Fruit fly (Drosophila melanogaster) whole organism, wandering third instar larva: ENCODE data around the gene CG31287.

ENCODE experiments used
- Abd-B ChIP-seq: fragments of >200 bp; optimal IDR thresholded peaks from 2 replicates; lab custom pipeline; 2017; ENCODE audit warnings: missing biosample characterization, missing genetic modification characterization
- CG32264 ChIP-seq: fragments of 200-800 bp; sonication (Bioruptor generic); optimal IDR thresholded peaks from 2 replicates; lab custom pipeline; 2016; ENCODE audit warnings: missing biosample characterization, missing genetic modification characterization
- CG9705 ChIP-seq: fragments of 200-800 bp; sonication (Bioruptor generic); optimal IDR thresholded peaks from 2 replicates; lab custom pipeline; 2018; ENCODE audit warnings: missing biosample characterization, mild to moderate bottlenecking, missing genetic modification characterization
- CrebA ChIP-seq: fragments of 200-800 bp; sonication (Bioruptor generic); optimal IDR thresholded peaks from 2 replicates; lab custom pipeline; 2016; ENCODE audit warnings: missing biosample characterization, mild to moderate bottlenecking, missing genetic modification characterization, borderline replicate concordance
- Dfd ChIP-seq: fragments of >200 bp; optimal IDR thresholded peaks from 2 replicates; lab custom pipeline; 2017; ENCODE audit warnings: missing biosample characterization, missing genetic modification characterization
- Dif ChIP-seq: fragments of 200-275, 200-300 bp; sonication (Bioruptor generic); optimal IDR thresholded peaks from 2 replicates; lab custom pipeline; 2018; ENCODE audit warnings: missing biosample characterization, missing genetic modification characterization; ENCODE audit not compliant: partially characterized antibody
- GATAd ChIP-seq: sonication (Bioruptor generic); optimal IDR thresholded peaks from 2 replicates; lab custom pipeline; 2016; ENCODE audit warnings: missing biosample characterization, missing genetic modification characterization
- HLH106 ChIP-seq: fragments of 200-800 bp; optimal IDR thresholded peaks from 3 replicates; lab custom pipeline; 2019; ENCODE audit warnings: missing biosample characterization, mild to moderate bottlenecking, missing genetic modification characterization, moderate library complexity
- Hnf4 ChIP-seq: fragments of 200-800 bp; sonication (Bioruptor generic); optimal IDR thresholded peaks from 2 replicates; lab custom pipeline; 2016; ENCODE audit warnings: missing biosample characterization, mild to moderate bottlenecking, missing genetic modification characterization
- Hr78 ChIP-seq: fragments of >200 bp; optimal IDR thresholded peaks from 2 replicates; lab custom pipeline; 2017; ENCODE audit warnings: missing biosample characterization, missing genetic modification characterization
- Hr83 ChIP-seq: fragments of 200-300 bp; sonication (Bioruptor generic); optimal IDR thresholded peaks from 2 replicates; lab custom pipeline; 2016; ENCODE audit warnings: missing biosample characterization, mild to moderate bottlenecking, missing genetic modification characterization, moderate library complexity; ENCODE audit not compliant: poor library complexity, severe bottlenecking
- Jra ChIP-seq: sonication (Bioruptor generic); optimal IDR thresholded peaks from 2 replicates; lab custom pipeline; 2016; ENCODE audit warnings: missing biosample characterization, missing genetic modification characterization
- Mio ChIP-seq: sonication (Bioruptor generic); optimal IDR thresholded peaks from 2 replicates; lab custom pipeline; 2016; ENCODE audit warnings: missing biosample characterization, missing genetic modification characterization
- Myc ChIP-seq: fragments of >200 bp; optimal IDR thresholded peaks from 2 replicates; lab custom pipeline; 2017
- N ChIP-seq: fragments of >200 bp; optimal IDR thresholded peaks from 2 replicates; lab custom pipeline; 2018; ENCODE audit warnings: missing biosample characterization, missing external identifiers, missing genetic modification characterization
- OdsH ChIP-seq: fragments of 200-800 bp; sonication (Bioruptor generic); optimal IDR thresholded peaks from 2 replicates; lab custom pipeline; 2016; ENCODE audit warnings: missing biosample characterization, mild to moderate bottlenecking, missing genetic modification characterization
- Rel ChIP-seq, 2 experiments: fragments of 200-800 bp; sonication (Bioruptor generic) in 1 of 2; optimal IDR thresholded peaks; 2 replicates in 1 of 2; 3 replicates in 1 of 2; lab custom pipeline; 2016 to 2019; ENCODE audit warnings: mild to moderate bottlenecking in 2 of 2, missing biosample characterization in 2 of 2, missing genetic modification characterization in 2 of 2, moderate library complexity in 1 of 2
- Sp1 ChIP-seq: fragments of 200-800 bp; sonication (Bioruptor generic); optimal IDR thresholded peaks from 3 replicates; lab custom pipeline; 2019; ENCODE audit warnings: missing biosample characterization, mild to moderate bottlenecking, missing genetic modification characterization, moderate library complexity
- Vsx2 ChIP-seq: fragments of 200-300, 225-300 bp; sonication (Bioruptor generic); optimal IDR thresholded peaks from 2 replicates; lab custom pipeline; 2018; ENCODE audit warnings: missing biosample characterization, missing genetic modification characterization; ENCODE audit not compliant: partially characterized antibody
- br ChIP-seq: fragments of 200-800 bp; sonication (Bioruptor generic); optimal IDR thresholded peaks from 2 replicates; lab custom pipeline; 2016; ENCODE audit warnings: missing biosample characterization, missing genetic modification characterization
- brk ChIP-seq: fragments of 200-800 bp; sonication (Bioruptor generic); optimal IDR thresholded peaks from 2 replicates; lab custom pipeline; 2016; ENCODE audit warnings: missing biosample characterization, mild to moderate bottlenecking, missing genetic modification characterization
- dl ChIP-seq, 2 experiments: fragments of 175-275, 200-275 bp in 1 of 2; fragments of 200-275 bp in 1 of 2; sonication (Bioruptor generic); optimal IDR thresholded peaks; lab custom pipeline; 2018; ENCODE audit warnings: mild to moderate bottlenecking in 2 of 2, missing biosample characterization in 2 of 2, missing genetic modification characterization in 2 of 2, moderate library complexity in 2 of 2; ENCODE audit not compliant: partially characterized antibody in 2 of 2, insufficient read depth in 1 of 2
- dmrt93B ChIP-seq: fragments of 200-800 bp; sonication (Bioruptor generic); optimal IDR thresholded peaks from 2 replicates; lab custom pipeline; 2018; ENCODE audit warnings: missing biosample characterization, mild to moderate bottlenecking, missing genetic modification characterization
- dsf ChIP-seq: sonication (Bioruptor generic); optimal IDR thresholded peaks from 2 replicates; lab custom pipeline; 2016; ENCODE audit warnings: missing biosample characterization, missing genetic modification characterization, borderline replicate concordance
- ey ChIP-seq: fragments of 200-800 bp; sonication (Bioruptor generic); optimal IDR thresholded peaks from 2 replicates; lab custom pipeline; 2016; ENCODE audit warnings: missing biosample characterization, missing genetic modification characterization
- foxo ChIP-seq, 2 experiments: fragments of 200-800 bp; sonication (Bioruptor generic); optimal IDR thresholded peaks; 2 replicates in 1 of 2; 3 replicates in 1 of 2; lab custom pipeline; 2016 to 2017; ENCODE audit warnings: missing biosample characterization in 2 of 2, missing genetic modification characterization in 2 of 2
- fru ChIP-seq: fragments of 200-800 bp; sonication (Bioruptor generic); optimal IDR thresholded peaks from 3 replicates; lab custom pipeline; 2016; ENCODE audit warnings: missing biosample characterization, mild to moderate bottlenecking, missing genetic modification characterization
- h ChIP-seq: fragments of 200-800 bp; sonication (Bioruptor generic); optimal IDR thresholded peaks from 3 replicates; lab custom pipeline; 2016; ENCODE audit warnings: missing biosample characterization, mild to moderate bottlenecking, missing genetic modification characterization
- jim ChIP-seq: fragments of 175-275, 200-325 bp; sonication (Bioruptor generic); optimal IDR thresholded peaks from 2 replicates; lab custom pipeline; 2016; ENCODE audit warnings: missing biosample characterization, mild to moderate bottlenecking, missing genetic modification characterization
- lola ChIP-seq: fragments of >200 bp; optimal IDR thresholded peaks from 2 replicates; lab custom pipeline; 2017; ENCODE audit warnings: missing biosample characterization, missing genetic modification characterization
- pan ChIP-seq: fragments of >200 bp; optimal IDR thresholded peaks from 2 replicates; lab custom pipeline; 2017
- psq ChIP-seq: fragments of 200-800 bp; sonication (Bioruptor generic); optimal IDR thresholded peaks from 3 replicates; lab custom pipeline; 2017; ENCODE audit warnings: missing biosample characterization, mild to moderate bottlenecking, missing genetic modification characterization, moderate library complexity
- rgr ChIP-seq: fragments of 200-800 bp; sonication (Bioruptor generic); optimal IDR thresholded peaks from 3 replicates; lab custom pipeline; 2016; ENCODE audit warnings: missing biosample characterization, mild to moderate bottlenecking, missing genetic modification characterization
- sage ChIP-seq: fragments of 200-800 bp; sonication (Bioruptor generic); optimal IDR thresholded peaks from 2 replicates; lab custom pipeline; 2016; ENCODE audit warnings: missing biosample characterization, mild to moderate bottlenecking, missing genetic modification characterization
- sv ChIP-seq: fragments of 200-800 bp; sonication (Bioruptor generic); optimal IDR thresholded peaks from 3 replicates; lab custom pipeline; 2016; ENCODE audit warnings: missing biosample characterization, missing genetic modification characterization
- tai ChIP-seq: sonication (Bioruptor generic); optimal IDR thresholded peaks from 2 replicates; lab custom pipeline; 2016; ENCODE audit warnings: missing biosample characterization, missing genetic modification characterization
- usp ChIP-seq: fragments of >200 bp; optimal IDR thresholded peaks from 2 replicates; lab custom pipeline; 2017; ENCODE audit warnings: missing biosample characterization, missing genetic modification characterization
- woc ChIP-seq: sonication (Bioruptor generic); optimal IDR thresholded peaks from 2 replicates; lab custom pipeline; 2016; ENCODE audit warnings: missing biosample characterization, mild to moderate bottlenecking, missing genetic modification characterization

Gene CG31287

DNA sequence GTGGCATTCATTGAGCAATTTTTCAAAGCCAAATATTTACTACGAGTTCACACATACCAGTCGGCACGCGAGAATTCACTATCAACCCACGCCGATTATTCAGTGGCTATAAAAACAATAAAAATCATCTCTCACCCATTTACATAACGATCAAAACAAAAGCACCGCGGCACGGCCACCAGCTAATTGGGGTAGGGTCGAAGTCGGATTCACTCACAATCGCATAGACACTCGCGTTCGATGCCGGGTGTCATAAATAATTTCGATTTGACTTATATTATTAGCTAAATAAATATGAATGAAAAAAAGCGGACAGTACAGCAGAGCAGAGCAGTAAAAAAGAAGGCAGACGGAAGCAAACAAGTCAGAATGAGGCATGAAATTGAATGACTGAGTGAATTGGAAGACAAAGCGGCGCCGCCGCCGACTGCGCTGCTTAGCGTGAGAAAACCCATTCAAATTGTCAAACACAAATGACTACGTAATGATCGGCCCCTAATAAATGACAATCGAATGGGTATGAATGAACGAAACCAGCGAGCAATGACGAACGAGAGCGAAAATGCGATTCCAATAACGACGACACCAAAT lies 27.0 kb downstream of the CG31287 start:
- TF ChIP-seq CG9705 (GFP tag; lab: Kevin White, UChicago): no peak
- TF ChIP-seq N (GFP tag; lab: Kevin White, UChicago): no peak
- no peak for TF ChIP-seq Myc (lab: Kevin White, UChicago)
- no peak for TF ChIP-seq Rel (GFP tag; optimal IDR thresholded peaks at IDR 0.05; lab: Kevin White, UChicago)
- peak; percentile 14 for TF ChIP-seq Rel (tag; optimal IDR thresholded peaks at IDR 0.05; lab: Kevin White, UChicago)
- peak; percentile 19 for TF ChIP-seq h
- peak; percentile 1 for TF ChIP-seq Hnf4
- no peak for TF ChIP-seq ey (GFP tag; lab: Kevin White, UChicago)
- no peak for TF ChIP-seq dl (GFP tag; optimal IDR thresholded peaks at IDR 0.05; lab: Kevin White, UChicago; ENCODE audit: insufficient read depth in 1 of 2, partially characterized antibody in 2 of 2)

DNA sequence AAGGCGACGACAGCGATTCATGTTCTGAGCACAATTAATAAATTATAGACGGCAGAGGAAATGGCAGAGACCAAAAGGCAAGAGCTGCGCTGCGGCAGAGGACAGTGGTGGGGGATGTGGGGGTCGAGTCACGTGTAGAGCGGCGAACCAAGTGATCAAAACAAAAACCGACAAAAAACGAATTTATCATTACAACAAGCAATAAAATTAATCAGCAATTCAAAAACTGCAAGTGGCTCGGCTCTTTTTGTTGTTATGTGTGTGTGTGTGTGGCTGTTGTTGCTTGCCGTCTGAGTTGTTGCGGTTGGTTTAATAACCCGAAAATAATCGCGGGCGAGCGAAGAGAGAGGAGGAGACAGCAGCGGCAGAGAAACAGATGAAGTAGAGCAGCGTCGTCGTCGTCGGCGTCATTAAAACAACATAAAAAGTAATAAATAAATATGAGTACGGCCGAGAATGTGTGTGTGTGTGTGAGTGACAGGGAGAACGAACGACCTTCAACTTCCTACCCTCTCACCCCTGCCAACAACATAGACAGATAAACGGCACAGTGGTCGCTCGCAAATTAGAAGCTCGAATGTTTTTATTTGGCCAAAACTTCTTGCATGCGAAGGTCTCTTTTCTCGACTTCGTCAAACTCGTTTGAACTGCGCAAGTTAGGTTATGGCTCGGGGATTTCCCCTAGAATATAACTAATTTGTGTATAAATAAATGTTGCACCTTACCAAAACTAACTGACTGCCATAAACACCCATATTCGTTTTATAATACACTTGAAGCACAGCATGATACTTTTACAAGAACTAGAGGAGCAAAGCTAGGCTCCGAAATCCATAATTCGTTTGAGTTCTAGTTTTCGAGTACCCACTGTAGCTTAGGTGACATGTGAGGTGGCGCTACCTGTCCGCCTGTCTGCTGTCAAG lies 28.5 kb downstream of the CG31287 start:
- TF ChIP-seq sage (GFP tag; lab: Kevin White, UChicago) (no peak), Myc (lab: Kevin White, UChicago) (no peak), tai (peak; percentile 45), h (peak; percentile 73), CG32264 (no peak), CrebA (GFP tag; lab: Kevin White, UChicago) (no peak), OdsH (peak; percentile 58), fru (GFP tag; lab: Kevin White, UChicago) (peak; percentile 78), brk (GFP tag; lab: Kevin White, UChicago) (peak; percentile 41), rgr (GFP tag; lab: Kevin White, UChicago) (peak; percentile 57), psq (GFP tag; lab: Kevin White, UChicago) (peak; percentile 99), lola (GFP tag; lab: Kevin White, UChicago) (no peak), dmrt93B (GFP tag; lab: Kevin White, UChicago) (peak; percentile 52), usp (GFP tag; lab: Kevin White, UChicago) (no peak), GATAd (no peak), HLH106 (peak; percentile 66), N (GFP tag; lab: Kevin White, UChicago) (no peak), CG9705 (GFP tag; lab: Kevin White, UChicago) (peak; percentile 26), Mio (no peak), Hr83 (GFP tag; lab: Kevin White, UChicago) (peak; percentile 32), Dfd (GFP tag; lab: Kevin White, UChicago) (peak; percentile 35), Hnf4 (no peak), woc (GFP tag; lab: Kevin White, UChicago) (peak; percentile 65), Hr78 (GFP tag; lab: Kevin White, UChicago) (no peak), dl (GFP tag; optimal IDR thresholded peaks at IDR 0.05; lab: Kevin White, UChicago; ENCODE audit: insufficient read depth in 1 of 2, partially characterized antibody in 2 of 2) (no peak), Rel (GFP tag; optimal IDR thresholded peaks at IDR 0.05; lab: Kevin White, UChicago) (peak; percentile 51), Rel (tag; optimal IDR thresholded peaks at IDR 0.05; lab: Kevin White, UChicago) (peak; percentile 64), Dif (no peak), pan (lab: Kevin White, UChicago) (no peak), dsf (no peak), foxo (GFP tag; optimal IDR thresholded peaks at IDR 0.05; lab: Kevin White, UChicago) (peak in 1 of 2 experiments; percentile 75), Abd-B (no peak), Jra (GFP tag; lab: Kevin White, UChicago) (no peak), Vsx2 (GFP tag; lab: Kevin White, UChicago) (peak; percentile 30), ey (GFP tag; lab: Kevin White, UChicago) (peak; percentile 76), sv (GFP tag; lab: Kevin White, UChicago) (peak; percentile 74), jim (GFP tag; lab: Kevin White, UChicago) (peak; percentile 31), Sp1 (GFP tag; lab: Kevin White, UChicago) (peak; percentile 43), br (peak; percentile 52)
